Worm (Caenorhabditis elegans): ENCODE data around the gene F19G12.8.
A peak's percentile ranks its signal among the peaks of the same experiment; 100 is the strongest.

Gene F19G12.8

DNA sequence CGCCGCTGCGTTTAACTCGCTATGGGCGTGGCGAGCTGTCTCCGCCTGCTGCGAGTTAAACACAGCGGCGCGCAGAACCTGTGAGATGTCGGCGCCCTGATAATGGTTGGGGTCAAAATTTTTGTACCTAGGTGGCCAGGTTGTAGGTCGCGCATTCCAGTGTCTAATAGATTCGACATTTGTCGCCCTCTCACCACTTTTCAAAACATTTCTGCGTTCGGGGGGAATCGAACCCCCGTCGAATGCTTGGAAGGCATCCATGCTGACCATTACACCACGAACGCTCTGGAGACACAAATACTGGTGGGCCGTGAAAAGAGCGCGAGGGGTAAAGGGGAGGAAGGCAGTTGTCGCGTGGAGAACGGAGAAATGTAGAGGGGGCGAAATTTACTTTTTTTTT is 37.7 kb upstream of the F19G12.8 start (continued):
- TF ChIP-seq madf-3 (GFP tag; IDR thresholded peaks at IDR 0.05) (no peak), mes-4 (tag; optimal IDR thresholded peaks at IDR 0.05) (peak; percentile 57), zfh-2 (GFP tag; conservative IDR thresholded peaks at IDR 0.05) (peak; percentile 83), let-526 (GFP tag; IDR thresholded peaks at IDR 0.05) (no peak), F37B4.10 (GFP tag; IDR thresholded peaks at IDR 0.05) (no peak), hrde-1 (tag; optimal IDR thresholded peaks at IDR 0.05; ENCODE audit: borderline replicate concordance) (peak; percentile 43), akir-1 (GFP tag; optimal IDR thresholded peaks at IDR 0.05) (peak; percentile 29), ceh-100 (GFP tag; IDR thresholded peaks at IDR 0.05) (peak; percentile 46; the same call in 1 of the 2 replicates), F57C9.4 (tag; optimal IDR thresholded peaks at IDR 0.05) (no peak), D2030.7 (GFP tag; IDR thresholded peaks at IDR 0.05) (peak; percentile 61), efl-1 (GFP tag; optimal IDR thresholded peaks at IDR 0.05) (no peak), madf-8 (GFP tag; conservative IDR thresholded peaks at IDR 0.05) (no peak), F55B11.4 (tag; optimal IDR thresholded peaks at IDR 0.05; ENCODE audit: borderline replicate concordance, insufficient read depth) (no peak), egrh-3 (GFP tag; IDR thresholded peaks at IDR 0.05) (no peak; the same call in 1 of the 2 replicates), fkh-3 (tag; optimal IDR thresholded peaks at IDR 0.05) (peak; percentile 50), lsy-27 (tag; optimal IDR thresholded peaks at IDR 0.05; ENCODE audit: borderline replicate concordance, insufficient read depth) (no peak), rcor-1 (GFP tag; IDR thresholded peaks at IDR 0.05) (peak; percentile 64), B0336.3 (GFP tag; IDR thresholded peaks at IDR 0.05) (peak; percentile 74), ztf-18 (tag; optimal IDR thresholded peaks at IDR 0.05) (peak; percentile 61), madf-6 (GFP tag; IDR thresholded peaks at IDR 0.05) (peak; percentile 51; the same call in 1 of the 2 replicates), dpff-1 (tag; optimal IDR thresholded peaks at IDR 0.05) (no peak), lag-1 (GFP tag; IDR thresholded peaks at IDR 0.05) (no peak), F39B2.1 (GFP tag; IDR thresholded peaks at IDR 0.05) (no peak), F52B5.7 (tag; optimal IDR thresholded peaks at IDR 0.05) (peak; percentile 70), nfya-2 (GFP tag; IDR thresholded peaks at IDR 0.05) (no peak), C06A6.2 (GFP tag; conservative IDR thresholded peaks at IDR 0.05) (0 out of 2 replicates have a peak, but pooled peaks have one; percentile 30), rpc-1 (optimal IDR thresholded peaks at IDR 0.05) (peak; percentile 74), rpc-1 (tag; optimal IDR thresholded peaks at IDR 0.05) (peak; percentile 85), B0261.1 (tag; optimal IDR thresholded peaks at IDR 0.05) (peak; percentile 94), ccch-3 (GFP tag; optimal IDR thresholded peaks at IDR 0.05) (no peak), lin-54 (GFP tag; optimal IDR thresholded peaks at IDR 0.05) (peak; percentile 64)

DNA sequence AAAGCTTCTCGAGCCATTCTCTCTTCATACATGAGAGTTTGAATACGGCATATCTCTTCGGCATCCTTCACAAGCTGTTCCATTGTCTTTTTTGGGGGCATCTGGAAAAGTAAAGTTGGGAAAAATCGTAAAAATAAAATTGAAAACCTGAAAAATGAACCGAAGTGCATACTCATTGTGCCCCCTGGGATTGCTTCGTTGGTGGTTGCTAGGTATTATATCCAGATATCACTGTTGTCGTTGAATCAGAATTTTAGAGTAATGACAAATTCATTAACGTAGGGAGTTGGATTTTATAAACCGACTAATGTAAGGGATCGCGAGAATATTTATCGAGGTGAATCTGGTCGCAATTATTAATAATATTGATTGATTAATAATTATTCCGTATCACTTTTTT is 35.6 kb upstream of the F19G12.8 start, which contains the start of gene F56C3.10:
Gene F56C3.10, minus strand, starts transcription at position 101 of the 400 bp plus-strand sequence.
- TF ChIP-seq rcor-1 (GFP tag; IDR thresholded peaks at IDR 0.05) (no peak), Y56A3A.18 (GFP tag; IDR thresholded peaks at IDR 0.05) (no peak), mxl-1 (tag; optimal IDR thresholded peaks at IDR 0.05) (no peak), nfya-2 (GFP tag; IDR thresholded peaks at IDR 0.05) (no peak), Y79H2A.3 (GFP tag; conservative IDR thresholded peaks at IDR 0.05) (no peak)

DNA sequence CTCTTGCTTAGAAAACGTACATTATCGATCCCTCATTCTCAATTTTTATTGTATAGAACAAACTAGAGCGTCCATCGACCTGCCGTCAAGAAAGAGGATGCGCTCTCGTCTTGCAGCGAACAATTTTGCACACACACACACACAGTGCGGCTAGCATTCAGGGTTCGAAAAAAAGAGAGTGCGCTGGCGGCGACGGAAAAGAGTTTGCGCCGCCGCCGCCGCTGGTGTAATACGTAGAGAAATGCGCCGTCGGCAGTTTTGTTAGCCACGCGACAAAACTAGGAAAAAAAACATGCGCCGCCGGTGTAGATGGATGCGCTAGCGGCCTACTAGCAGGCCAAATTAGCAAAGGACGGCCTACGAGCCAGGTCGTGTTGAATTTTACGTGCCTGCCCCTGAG is 33.6 kb upstream of the F19G12.8 start:
- TF ChIP-seq T26A5.8 (tag; optimal IDR thresholded peaks at IDR 0.05) (no peak), zfh-2 (GFP tag; conservative IDR thresholded peaks at IDR 0.05) (peak; percentile 78)

DNA sequence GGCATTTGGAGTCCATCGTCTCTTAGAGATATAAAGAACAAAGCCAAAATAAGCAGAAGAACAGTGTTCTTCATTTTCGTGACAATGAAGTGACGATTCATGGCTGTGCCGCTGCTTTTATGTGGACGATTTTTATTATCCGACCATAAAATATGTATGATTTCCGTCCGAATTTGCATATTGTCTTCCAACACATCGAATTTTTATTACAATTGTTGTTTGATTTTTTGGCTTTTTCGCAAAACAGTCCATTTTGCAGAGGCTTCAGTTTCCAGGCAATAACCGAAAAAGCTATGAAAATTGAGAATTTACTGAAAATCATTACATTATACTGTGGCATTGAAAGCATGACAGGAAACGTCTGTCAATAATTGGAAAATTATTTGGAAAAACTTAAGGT is 32.6 kb upstream of the F19G12.8 start, which contains the start of gene F56C3.8:
Gene F56C3.8, minus strand, starts transcription at position 101 of the 400 bp plus-strand sequence.
- TF ChIP-seq zfh-2 (GFP tag; conservative IDR thresholded peaks at IDR 0.05) (no peak), ztf-22 (GFP tag; optimal IDR thresholded peaks at IDR 0.05) (no peak), cebp-1 (GFP tag; IDR thresholded peaks at IDR 0.05) (no peak), cebp-1 (tag; optimal IDR thresholded peaks at IDR 0.05) (no peak)

Data from whole organism, young adult.